Fruit fly (Drosophila melanogaster) whole organism: ENCODE results near the gene CG32163.
"Not testable (repeated sequence)": the region's sequence is repeated elsewhere in the genome, so short reads cannot be mapped to it uniquely, and the experiment has no call there.

ENCODE experiments used
- CG8478 ChIP-seq: fragments of >200 bp; optimal IDR thresholded peaks from 2 replicates; lab custom pipeline; 2018; ENCODE audit warnings: inconsistent platforms
- Dll ChIP-seq: fragments of >200 bp; optimal IDR thresholded peaks from 2 replicates; lab custom pipeline; 2017
- EcR ChIP-seq, 2 experiments: fragments of >200 bp; optimal IDR thresholded peaks; 2 replicates each; lab custom pipeline; 2017; ENCODE audit warnings: missing biosample characterization in 2 of 2, missing genetic modification characterization in 2 of 2, missing genetic modification reagents in 2 of 2
- pan ChIP-seq: fragments of >200 bp; optimal IDR thresholded peaks from 2 replicates; lab custom pipeline; 2017
- psq ChIP-seq: fragments of >200 bp; optimal IDR thresholded peaks from 2 replicates; lab custom pipeline; 2017
- usp ChIP-seq: fragments of >200 bp; optimal IDR thresholded peaks from 2 replicates; lab custom pipeline; 2017; ENCODE audit warnings: missing biosample characterization, missing genetic modification characterization, mixed read lengths

dm6 chr3L:16573234-16573633 is 13.7 kb upstream of the CG32163 start, which contains the start of gene Mipp1:
- not testable (repeated sequence) for TF ChIP-seq usp (GFP tag; lab: Kevin White, UChicago); pan; psq (lab: Kevin White, UChicago); CG8478; EcR (GFP tag; optimal IDR thresholded peaks at IDR 0.05; lab: Kevin White, UChicago); Dll (lab: Kevin White, UChicago)
